Worm (Caenorhabditis elegans): ENCODE measurements around the gene cnt-1.

DNA sequence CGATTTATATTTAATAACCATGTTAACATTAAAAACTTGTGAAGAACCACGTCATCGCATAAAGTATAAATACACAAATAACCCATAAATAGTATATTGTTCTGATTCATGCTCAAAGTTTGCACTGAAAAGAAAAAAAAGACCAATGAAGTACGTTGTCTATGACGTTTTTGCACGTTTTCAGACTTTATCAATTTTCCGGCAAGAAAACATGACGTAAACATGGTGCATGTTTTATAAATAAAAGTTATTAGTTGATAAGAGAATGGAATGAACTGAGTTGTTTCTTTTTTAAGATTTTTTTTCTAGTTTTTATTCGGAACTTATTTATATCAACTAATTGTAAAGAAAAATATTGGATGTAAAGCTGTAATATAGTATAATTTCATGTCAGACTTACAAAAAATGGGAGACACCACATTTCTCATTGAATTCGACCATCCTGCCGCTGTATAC, 24.0 kb downstream of the cnt-1 start, which contains the start of gene arrd-8:
- TF ChIP-seq hlh-26 (GFP tag; conservative IDR thresholded peaks at IDR 0.05) (no peak), ceh-40 (GFP tag; IDR thresholded peaks at IDR 0.05) (no peak), snpc-4 (GFP tag; optimal IDR thresholded peaks at IDR 0.05) (no peak), snpc-4 (tag; optimal IDR thresholded peaks at IDR 0.05) (no peak), hmg-20 (GFP tag; IDR thresholded peaks at IDR 0.05) (no peak), bed-1 (GFP tag; IDR thresholded peaks at IDR 0.05) (no peak), nhr-90 (tag; optimal IDR thresholded peaks at IDR 0.05) (no peak), lin-35 (GFP tag; optimal IDR thresholded peaks at IDR 0.05) (no peak)

Data from whole organism, young adult.